Fruit fly (Drosophila melanogaster) whole organism, pupa: ENCODE data around the gene CG34355.

Experiments
- CG10348 ChIP-seq: fragments of 200-800 bp; sonication (Bioruptor generic); IDR thresholded peaks from 2 replicates; pipeline ENCODE4 v1.3.6; 2022; ENCODE audit warnings: missing biosample characterization, missing genetic modification characterization
- CG12605 ChIP-seq: fragments of 200-800 bp; sonication (Bioruptor generic); IDR thresholded peaks from 2 replicates; pipeline ENCODE4 v1.3.6; 2022; ENCODE audit warnings: missing biosample characterization, missing genetic modification characterization
- CG13204 ChIP-seq: fragments of 200-800 bp; sonication (Bioruptor generic); optimal IDR thresholded peaks from 2 replicates; lab custom pipeline; 2018; ENCODE audit warnings: missing biosample characterization, mild to moderate bottlenecking, missing genetic modification characterization, moderate library complexity
- CG14655 ChIP-seq: fragments of 200-800 bp; sonication (Bioruptor generic); optimal IDR thresholded peaks from 3 replicates; lab custom pipeline; 2017; ENCODE audit warnings: mild to moderate bottlenecking, missing biosample characterization, missing genetic modification reagents, missing genetic modification characterization
- CG15710 ChIP-seq: fragments of 200-800 bp; sonication (Bioruptor generic); optimal IDR thresholded peaks from 2 replicates; lab custom pipeline; 2018; ENCODE audit warnings: missing biosample characterization, mild to moderate bottlenecking, missing genetic modification characterization, moderate library complexity
- CG17806 ChIP-seq: fragments of 200-800 bp; sonication (Bioruptor generic); optimal IDR thresholded peaks from 2 replicates; lab custom pipeline; 2018; ENCODE audit warnings: missing biosample characterization, mild to moderate bottlenecking, missing genetic modification characterization, moderate library complexity
- CG32121 ChIP-seq: fragments of 200-800 bp; sonication (Bioruptor generic); IDR thresholded peaks from 2 replicates; pipeline ENCODE4 v1.3.6; 2022; ENCODE audit warnings: missing biosample characterization, missing genetic modification characterization
- CG34367 ChIP-seq: fragments of 200-800 bp; sonication (Bioruptor generic); optimal IDR thresholded peaks from 2 replicates; lab custom pipeline; 2018; ENCODE audit warnings: missing biosample characterization, mild to moderate bottlenecking, missing genetic modification characterization
- CG4496 ChIP-seq: fragments of 200-800 bp; sonication (Bioruptor generic); IDR thresholded peaks from 3 replicates; pipeline ENCODE4 v1.3.6; 2022; ENCODE audit warnings: missing biosample characterization, missing genetic modification characterization
- CG8159 ChIP-seq: fragments of 200-800 bp; sonication (Bioruptor generic); optimal IDR thresholded peaks from 3 replicates; lab custom pipeline; 2018; ENCODE audit warnings: missing biosample characterization, mild to moderate bottlenecking, missing genetic modification characterization, moderate library complexity
- CG8301 ChIP-seq: fragments of 200-800 bp; sonication (Bioruptor generic); optimal IDR thresholded peaks from 2 replicates; lab custom pipeline; 2018; ENCODE audit warnings: missing biosample characterization, mild to moderate bottlenecking, missing genetic modification characterization
- CG9948 ChIP-seq: fragments of 200-800 bp; sonication (Bioruptor generic); optimal IDR thresholded peaks from 2 replicates; lab custom pipeline; 2018; ENCODE audit warnings: missing biosample characterization, mild to moderate bottlenecking, missing genetic modification characterization, moderate library complexity
- D1 ChIP-seq: fragments of 200-800 bp; sonication (Bioruptor generic); optimal IDR thresholded peaks from 2 replicates; lab custom pipeline; 2018; ENCODE audit warnings: missing biosample characterization, mild to moderate bottlenecking, missing genetic modification characterization, moderate library complexity
- EcR ChIP-seq: fragments of 200-800 bp; sonication (Bioruptor generic); optimal IDR thresholded peaks from 3 replicates; lab custom pipeline; 2019; ENCODE audit warnings: missing biosample characterization, missing genetic modification characterization, mild to moderate bottlenecking, moderate library complexity, missing genetic modification reagents
- Ets98B ChIP-seq: fragments of 200-800 bp; sonication (Bioruptor generic); IDR thresholded peaks from 2 replicates; pipeline ENCODE4 v1.3.6; 2022; ENCODE audit warnings: missing biosample characterization, missing genetic modification characterization
- Pif1A ChIP-seq: fragments of 200-800 bp; sonication (Bioruptor generic); optimal IDR thresholded peaks from 3 replicates; lab custom pipeline; 2016; ENCODE audit warnings: missing biosample characterization, missing genetic modification characterization
- Pif1B ChIP-seq: fragments of 200-800 bp; sonication (Bioruptor generic); optimal IDR thresholded peaks from 3 replicates; lab custom pipeline; 2016; ENCODE audit warnings: missing biosample characterization, missing genetic modification characterization
- Snoo ChIP-seq: fragments of 200-800 bp; sonication (Bioruptor generic); optimal IDR thresholded peaks from 3 replicates; lab custom pipeline; 2017; ENCODE audit warnings: missing biosample characterization, mild to moderate bottlenecking, missing genetic modification characterization, inconsistent platforms
- fd96Ca ChIP-seq: fragments of 200-800 bp; sonication (Bioruptor generic); IDR thresholded peaks from 3 replicates; pipeline ENCODE4 v1.3.6; 2022; ENCODE audit warnings: missing biosample characterization, missing genetic modification characterization
- gl ChIP-seq: fragments of 200-800 bp; sonication (Bioruptor generic); optimal IDR thresholded peaks from 2 replicates; lab custom pipeline; 2018; ENCODE audit warnings: missing biosample characterization, mild to moderate bottlenecking, missing genetic modification characterization
- rn ChIP-seq: fragments of 200-800 bp; sonication (Bioruptor generic); IDR thresholded peaks from 2 replicates; pipeline ENCODE4 v1.3.6; 2022; ENCODE audit warnings: missing biosample characterization, missing genetic modification characterization

Gene CG34355

DNA sequence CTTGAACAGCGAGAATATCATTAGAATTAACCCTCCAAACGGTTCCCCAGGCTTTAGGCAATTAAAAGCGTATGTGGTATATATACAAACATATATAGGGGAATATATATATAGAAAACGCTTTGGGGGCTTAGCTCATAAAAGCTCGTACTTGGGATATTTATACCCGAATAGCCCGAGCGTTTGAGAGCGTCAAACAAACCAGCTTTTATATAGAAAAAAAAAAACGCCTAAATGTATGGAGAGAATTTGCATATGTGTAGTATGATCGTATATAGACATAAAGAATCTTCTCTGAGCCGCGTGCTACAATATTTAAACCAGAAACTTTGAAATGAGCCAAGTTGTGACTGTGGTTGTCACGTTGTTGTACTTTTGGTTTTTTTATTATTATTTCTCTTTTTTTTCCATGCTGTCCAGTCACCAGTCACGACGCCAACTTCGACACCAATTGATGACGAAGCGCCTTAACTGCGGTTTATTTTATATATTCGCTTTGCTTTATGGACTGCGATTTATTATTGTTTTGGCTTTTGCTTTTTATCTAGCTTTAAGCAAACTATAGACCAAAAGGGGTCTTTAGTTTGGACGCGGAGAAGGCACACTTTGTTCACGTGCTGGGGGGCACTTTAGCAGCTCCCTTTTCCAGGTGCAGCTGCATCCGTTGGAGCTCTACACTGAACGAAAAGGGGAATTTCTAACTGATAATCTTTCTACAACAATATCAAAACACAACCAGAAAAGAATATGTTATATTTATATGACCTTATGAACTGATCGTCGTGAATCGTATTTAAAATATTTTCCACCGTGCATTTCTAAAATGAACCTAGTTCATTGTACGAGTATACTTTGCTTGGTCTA lies 16.7 kb upstream of the CG34355 start:
- no peak for TF ChIP-seq EcR (GFP tag; lab: Kevin White, UChicago)
- TF ChIP-seq CG13204 (GFP tag; lab: Kevin White, UChicago): no peak
- TF ChIP-seq CG10348: no peak
- peak; percentile 62 for TF ChIP-seq CG8159
- peak; percentile 69 for TF ChIP-seq gl (tag; lab: Kevin White, UChicago)
- peak; percentile 71 for TF ChIP-seq rn (GFP tag; lab: Robert Waterston, UW)
- TF ChIP-seq CG34367 (tag; lab: Kevin White, UChicago): peak; percentile 21
- peak; percentile 78 for TF ChIP-seq Pif1B (GFP tag; lab: Kevin White, UChicago)
- TF ChIP-seq D1 (tag; lab: Kevin White, UChicago): peak; percentile 50
- TF ChIP-seq Snoo (tag; lab: Kevin White, UChicago): no peak
- TF ChIP-seq CG12605 (GFP tag; lab: Robert Waterston, UW): no peak; the same call in 1 of the 2 replicates
- peak; percentile 88 for TF ChIP-seq CG4496
- TF ChIP-seq CG8301 (tag; lab: Kevin White, UChicago): peak; percentile 20
- peak; percentile 33 for TF ChIP-seq CG17806 (tag; lab: Kevin White, UChicago)
- peak; percentile 57 for TF ChIP-seq Ets98B (GFP tag; lab: Robert Waterston, UW)
- TF ChIP-seq Pif1A (GFP tag; lab: Kevin White, UChicago): peak; percentile 38
- peak; percentile 71; the same call in 2 of the 3 replicates for TF ChIP-seq fd96Ca
- TF ChIP-seq CG15710 (tag; lab: Kevin White, UChicago): peak; percentile 51
- peak; percentile 63 for TF ChIP-seq CG9948
- peak; percentile 39; the same call in 1 of the 2 replicates for TF ChIP-seq CG32121 (GFP tag; lab: Robert Waterston, UW)
- TF ChIP-seq CG14655 (GFP tag; lab: Kevin White, UChicago): peak; percentile 77

dm6 chr3R:23787632-23787960 lies 16.1 kb upstream of the CG34355 start:
- TF ChIP-seq CG12605 (GFP tag; lab: Robert Waterston, UW) (no peak), EcR (GFP tag; lab: Kevin White, UChicago) (peak; percentile 85)
- TF ChIP-seq, all 21 proteins: peak for 1

DNA sequence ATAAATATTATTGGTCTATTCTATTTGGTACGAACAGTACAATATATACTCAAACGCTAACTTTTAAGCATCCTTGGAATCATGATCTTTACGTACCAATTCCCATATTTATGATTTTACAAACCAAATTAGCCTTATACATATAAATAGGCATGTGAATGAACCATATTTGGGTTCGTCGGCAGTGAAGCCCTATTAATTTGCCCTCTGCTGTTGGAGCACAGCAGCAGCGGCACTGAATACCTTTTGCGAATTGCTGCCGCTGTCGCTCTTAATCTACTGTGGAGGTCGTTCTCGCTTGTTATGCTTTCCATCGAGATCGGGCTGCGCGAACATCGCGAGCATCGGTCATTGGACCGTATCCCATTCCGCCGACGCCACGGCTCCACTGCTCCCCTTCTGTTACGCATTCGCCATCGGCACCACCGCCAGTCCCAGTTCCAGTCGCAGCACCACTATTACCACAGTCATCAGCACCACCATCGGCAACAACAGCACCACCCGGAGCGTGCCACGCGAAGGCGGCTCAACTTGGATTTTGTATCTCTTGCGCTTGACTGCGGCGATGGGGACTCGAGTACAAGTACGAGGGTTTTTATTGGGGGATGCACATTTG lies 15.1 kb upstream of the CG34355 start:
- peak; percentile 48; the same call in 1 of the 2 replicates for TF ChIP-seq CG12605 (GFP tag; lab: Robert Waterston, UW)
- TF ChIP-seq Ets98B (GFP tag; lab: Robert Waterston, UW): peak; percentile 43
- peak; percentile 60 for TF ChIP-seq Snoo (tag; lab: Kevin White, UChicago)
- TF ChIP-seq CG14655 (GFP tag; lab: Kevin White, UChicago): peak; percentile 82
- TF ChIP-seq CG15710 (tag; lab: Kevin White, UChicago): peak; percentile 77
- TF ChIP-seq rn (GFP tag; lab: Robert Waterston, UW): no peak
- TF ChIP-seq CG9948: peak; percentile 80
- peak; percentile 67 for TF ChIP-seq CG34367 (tag; lab: Kevin White, UChicago)
- TF ChIP-seq fd96Ca: peak; percentile 64; the same call in 2 of the 3 replicates
- peak; percentile 50 for TF ChIP-seq D1 (tag; lab: Kevin White, UChicago)
- TF ChIP-seq gl (tag; lab: Kevin White, UChicago): peak; percentile 37
- TF ChIP-seq EcR (GFP tag; lab: Kevin White, UChicago): peak; percentile 98
- TF ChIP-seq CG8159: peak; percentile 83
- TF ChIP-seq CG4496: peak; percentile 41; the same call in 2 of the 3 replicates
- peak; percentile 97 for TF ChIP-seq CG13204 (GFP tag; lab: Kevin White, UChicago)
- TF ChIP-seq CG10348: no peak
- TF ChIP-seq Pif1A (GFP tag; lab: Kevin White, UChicago): peak; percentile 67
- TF ChIP-seq CG32121 (GFP tag; lab: Robert Waterston, UW): peak; percentile 62
- TF ChIP-seq CG17806 (tag; lab: Kevin White, UChicago): peak; percentile 79
- TF ChIP-seq Pif1B (GFP tag; lab: Kevin White, UChicago): peak; percentile 74
- peak; percentile 80 for TF ChIP-seq CG8301 (tag; lab: Kevin White, UChicago)

DNA sequence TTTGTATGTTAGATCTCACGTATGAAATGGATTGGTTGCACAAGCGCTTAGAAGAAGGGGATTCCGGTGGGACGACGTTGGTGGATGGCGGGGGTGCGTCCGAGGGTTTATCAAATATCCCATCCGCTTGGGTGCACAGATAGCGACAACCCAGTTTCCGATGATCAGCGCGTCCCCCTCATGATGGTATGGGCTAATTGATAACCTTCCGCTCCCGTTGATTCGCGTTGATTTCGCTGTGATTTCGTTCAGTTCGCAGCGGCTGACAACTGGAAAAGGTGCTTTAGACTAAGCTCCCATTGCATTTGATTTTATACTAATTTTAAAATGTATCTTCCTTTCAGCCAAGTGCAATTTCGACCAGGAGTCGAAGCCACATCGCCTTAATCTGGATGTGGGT lies 14.1 kb upstream of the CG34355 start:
- no peak for TF ChIP-seq CG8159
- TF ChIP-seq CG13204 (GFP tag; lab: Kevin White, UChicago): no peak
- no peak for TF ChIP-seq Pif1B (GFP tag; lab: Kevin White, UChicago)
- TF ChIP-seq CG14655 (GFP tag; lab: Kevin White, UChicago): no peak
- TF ChIP-seq rn (GFP tag; lab: Robert Waterston, UW): no peak
- TF ChIP-seq CG12605 (GFP tag; lab: Robert Waterston, UW): no peak

DNA sequence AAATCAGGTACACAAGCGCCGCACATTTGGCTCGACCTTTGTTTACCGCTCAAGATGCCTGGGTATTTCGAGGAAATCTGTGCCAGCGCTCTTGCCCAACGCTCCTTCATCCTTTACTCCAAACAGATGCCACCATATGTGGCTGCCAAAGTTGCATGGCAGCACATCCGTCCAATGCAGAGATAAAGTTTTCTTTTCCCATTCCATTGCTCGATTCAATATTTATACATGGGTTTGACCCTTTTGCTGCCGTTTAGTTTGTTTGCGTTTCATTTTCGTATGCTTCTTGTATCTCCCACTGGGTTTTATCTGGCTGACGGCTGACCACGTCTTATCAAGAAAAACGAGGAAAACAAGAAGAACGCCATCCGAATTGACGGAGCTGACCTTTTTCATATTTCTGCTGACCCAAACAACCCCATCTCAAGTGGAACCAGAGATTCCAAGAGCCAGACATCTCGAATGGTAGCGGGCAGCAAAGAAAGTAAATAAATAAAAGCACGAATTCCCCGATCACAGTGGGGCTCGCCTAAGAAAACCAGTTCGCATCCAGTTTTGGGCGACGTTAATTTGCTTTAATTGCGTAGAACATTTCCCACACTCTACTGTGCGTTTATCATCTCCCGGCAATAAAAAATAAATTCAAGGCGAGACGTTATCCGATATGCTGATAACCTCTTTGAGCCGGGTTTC lies 13.0 kb upstream of the CG34355 start:
- TF ChIP-seq Ets98B (GFP tag; lab: Robert Waterston, UW) (no peak), CG15710 (tag; lab: Kevin White, UChicago) (no peak), CG10348 (no peak), CG9948 (no peak), CG34367 (tag; lab: Kevin White, UChicago) (no peak), CG8159 (no peak), CG32121 (GFP tag; lab: Robert Waterston, UW) (no peak), CG12605 (GFP tag; lab: Robert Waterston, UW) (no peak), fd96Ca (no peak), rn (GFP tag; lab: Robert Waterston, UW) (no peak), gl (tag; lab: Kevin White, UChicago) (no peak), Snoo (tag; lab: Kevin White, UChicago) (no peak)
